Worm (Caenorhabditis elegans) whole organism, dauer: ENCODE data around the gene srv-21.

Experiments used
- unc-62 ChIP-seq: sonication (generic microtip); optimal IDR thresholded peaks from 2 replicates; lab custom pipeline; 2017; ENCODE audit warnings: missing biosample characterization, missing genetic modification reagents, missing genetic modification characterization

srv-21 gene

DNA sequence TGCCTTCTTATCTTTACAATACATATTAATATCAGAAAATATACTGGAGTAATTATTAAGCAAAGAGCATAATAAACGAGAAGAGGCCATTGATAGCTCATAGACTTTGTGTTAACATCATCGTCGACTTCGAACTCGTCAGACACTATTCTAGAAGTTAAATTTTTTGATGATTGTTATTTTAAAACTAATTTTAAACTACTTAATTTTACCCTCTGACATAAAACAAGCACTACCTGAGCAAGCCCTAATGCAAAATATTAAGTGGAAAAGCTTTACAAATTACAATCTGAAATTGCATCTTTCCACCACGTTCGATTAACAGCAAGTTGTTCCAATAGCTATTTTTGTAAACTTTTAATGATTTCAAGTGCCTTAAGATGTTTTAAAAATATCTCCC, 7.1 kb downstream of the srv-21 start, which contains the start of gene srv-17:
Gene srv-17, minus strand, starts transcription at position 101 of the 400 bp plus-strand sequence.
- TF ChIP-seq unc-62 (GFP tag; lab: Kevin White, UChicago), result no peak

- TF ChIP-seq unc-62 (GFP tag; lab: Kevin White, UChicago), result no peak
These were observed 7.8 kb downstream of the srv-21 start for ce11 chrIV:5869354-5869753.

DNA sequence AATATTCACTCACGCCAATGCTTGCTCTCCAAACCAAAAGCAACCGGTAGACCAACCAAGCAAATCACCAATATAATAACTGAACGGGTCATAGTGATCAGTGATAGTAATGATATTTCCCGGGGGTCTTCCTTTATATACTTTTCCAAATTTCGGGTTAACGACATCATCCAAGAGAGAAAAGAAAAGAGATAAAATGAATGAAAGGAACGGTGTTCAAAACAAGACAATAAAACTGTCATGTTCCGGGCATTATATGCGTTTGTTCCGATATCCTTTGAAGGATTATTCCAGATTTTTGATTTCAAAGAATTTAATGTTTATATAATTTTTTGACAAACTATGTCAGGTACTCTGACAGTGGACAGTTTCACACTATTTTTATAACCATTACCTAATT, 10.0 kb downstream of the srv-21 start, which contains the start of gene C06E7.88:
Gene C06E7.88, minus strand, starts transcription at position 101 of the 400 bp plus-strand sequence.
- no peak for TF ChIP-seq unc-62 (GFP tag; lab: Kevin White, UChicago)

DNA sequence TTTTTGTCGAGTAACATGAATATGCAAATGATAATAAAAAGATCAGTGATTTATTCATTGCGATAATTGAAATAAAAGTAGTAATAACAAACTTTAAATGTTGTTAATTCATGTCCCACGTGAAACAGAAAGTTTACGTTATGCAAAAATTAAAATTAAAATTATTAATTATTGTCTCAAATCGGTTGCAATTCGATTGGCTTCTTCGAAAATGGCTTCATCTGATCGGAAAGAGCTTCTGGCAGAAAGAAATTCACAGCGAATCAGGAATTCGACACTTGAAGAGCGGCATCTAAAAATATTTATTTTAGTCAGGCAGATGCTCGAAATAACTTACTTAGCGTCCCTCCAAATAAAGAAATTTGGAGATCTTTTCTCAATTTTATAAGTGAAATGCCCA, 11.3 kb downstream of the srv-21 start, which contains the start of gene spe-27:
Gene spe-27, minus strand, starts transcription at position 101 of the 400 bp plus-strand sequence.
- no peak for TF ChIP-seq unc-62 (GFP tag; lab: Kevin White, UChicago)

DNA sequence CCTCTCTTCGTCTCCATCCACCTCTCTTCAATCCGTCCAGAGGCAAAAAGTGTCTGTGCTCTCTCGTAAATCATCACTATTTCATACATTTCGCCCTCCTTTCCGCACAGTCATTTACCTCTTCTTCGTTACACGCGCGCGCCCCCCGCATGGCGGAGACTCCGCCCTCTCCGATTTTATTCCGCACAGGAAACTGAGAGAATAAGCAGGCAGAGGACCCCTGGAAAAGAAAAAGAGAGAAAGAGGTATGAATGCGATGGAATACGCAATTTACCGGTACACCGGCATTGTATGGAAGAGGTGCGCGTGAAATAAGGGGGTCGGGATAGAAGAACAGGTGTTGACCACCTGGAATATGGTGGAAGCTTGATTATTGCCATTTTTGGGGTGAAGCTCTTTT, 16.4 kb downstream of the srv-21 start:
- no peak for TF ChIP-seq unc-62 (GFP tag; lab: Kevin White, UChicago)

DNA sequence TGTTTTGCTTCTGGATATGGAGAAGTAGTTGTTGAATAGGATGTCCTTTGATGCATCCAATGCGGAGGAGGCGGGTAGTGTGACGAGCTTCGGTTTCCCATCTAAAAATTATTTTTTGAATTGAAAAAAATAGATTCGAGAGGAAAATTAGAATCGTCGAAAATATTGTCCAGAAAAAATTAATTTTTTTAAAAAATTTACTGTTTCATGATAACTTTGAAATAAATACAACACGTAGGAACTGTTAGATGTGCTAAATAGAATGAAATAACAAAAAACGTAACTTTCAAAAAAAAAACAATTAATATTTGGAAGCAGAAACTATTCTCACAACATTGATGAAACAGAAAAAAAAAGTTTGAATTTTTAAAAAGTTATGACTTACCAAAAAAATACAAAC, 17.3 kb downstream of the srv-21 start, which contains the start of gene C06E7.4:
Gene C06E7.4, minus strand, starts transcription at position 101 of the 400 bp plus-strand sequence.
- TF ChIP-seq unc-62 (GFP tag; lab: Kevin White, UChicago), result no peak

DNA sequence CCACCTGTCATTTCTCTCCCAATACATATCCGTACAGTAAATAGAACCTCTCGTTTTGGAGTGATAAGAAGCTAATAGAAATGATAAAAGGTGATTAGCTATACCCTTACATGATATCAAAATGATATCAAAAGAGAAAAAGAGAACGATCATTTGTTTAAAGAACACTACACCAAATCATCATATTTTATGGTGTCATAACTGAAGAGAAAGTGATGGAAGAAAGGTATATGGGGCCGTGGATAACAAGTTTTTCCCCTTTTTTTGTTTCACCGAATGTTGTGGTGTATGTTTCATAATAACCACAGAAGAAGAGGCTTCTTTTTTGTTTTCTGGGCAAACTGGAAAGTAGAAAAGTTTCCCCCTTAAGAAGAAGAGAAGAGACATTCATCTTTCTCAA, 18.9 kb downstream of the srv-21 start:
- no peak for TF ChIP-seq unc-62 (GFP tag; lab: Kevin White, UChicago)

DNA sequence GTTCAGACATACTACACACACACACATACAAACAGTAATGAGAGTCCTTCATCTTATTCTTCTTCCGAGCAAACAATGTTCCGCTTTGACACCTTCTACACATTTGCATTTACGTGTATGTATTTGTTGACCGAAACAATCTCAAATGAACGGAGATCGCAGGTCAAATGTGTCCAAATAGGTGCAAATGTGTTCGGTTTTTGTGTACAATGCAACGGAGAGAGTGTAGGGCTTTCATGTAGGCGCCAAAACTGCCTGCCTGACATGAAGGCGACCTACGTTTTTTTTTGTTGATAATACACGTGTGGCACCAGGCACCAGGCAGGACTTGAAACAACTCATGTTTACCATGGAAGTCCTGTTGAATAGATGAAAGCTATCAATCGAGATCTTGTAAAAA, 20.2 kb downstream of the srv-21 start:
- no peak for TF ChIP-seq unc-62 (GFP tag; lab: Kevin White, UChicago)

DNA sequence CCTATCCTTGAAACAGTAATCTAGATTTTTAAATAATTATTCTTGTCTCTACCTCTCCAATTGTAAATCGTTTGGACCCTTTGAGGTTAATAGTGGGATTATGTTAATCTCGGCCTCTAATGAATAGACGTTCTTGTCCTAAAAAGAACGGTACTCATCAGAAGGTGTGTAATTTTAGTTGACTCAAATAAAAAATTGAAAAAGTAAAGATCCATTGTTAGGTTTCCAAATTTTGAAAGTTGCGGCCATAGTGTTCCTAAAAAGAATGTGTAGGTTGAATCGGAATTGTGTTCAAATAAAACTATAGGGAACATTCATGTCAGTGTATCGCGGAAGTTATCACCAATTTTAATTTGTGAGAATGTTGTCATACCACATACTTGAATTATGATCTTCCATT, 21.5 kb downstream of the srv-21 start:
- no peak for TF ChIP-seq unc-62 (GFP tag; lab: Kevin White, UChicago)

- no peak for TF ChIP-seq unc-62 (GFP tag; lab: Kevin White, UChicago)
These were observed 26.3 kb downstream of the srv-21 start for ce11 chrIV:5850765-5851377.

ce11 chrIV:5847986-5848707, 29.0 kb downstream of the srv-21 start, which contains the start of gene sams-3:
Gene sams-3, plus strand, starts transcription at chrIV:5848657.
- TF ChIP-seq unc-62 (GFP tag; lab: Kevin White, UChicago), result no peak

DNA sequence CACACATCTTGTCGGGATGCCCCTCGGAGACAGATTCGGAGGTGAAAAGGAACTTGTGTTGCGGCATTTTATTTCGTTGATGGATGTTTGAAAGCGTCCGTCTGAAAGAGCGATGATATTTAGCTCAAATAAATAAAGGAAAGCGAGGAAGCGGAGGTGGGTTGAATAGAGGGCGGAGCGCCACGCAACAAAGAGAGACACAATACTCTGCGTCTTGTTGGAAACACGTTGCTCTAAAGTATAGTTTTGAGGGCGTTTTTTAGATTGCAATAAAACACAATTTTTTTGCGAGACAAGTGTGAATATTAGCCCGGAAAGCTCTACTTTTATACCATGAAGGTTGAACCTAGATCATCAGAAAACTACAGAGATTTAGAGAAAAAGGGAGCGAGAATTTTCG, 30.9 kb downstream of the srv-21 start, which contains the start of gene sams-4:
Gene sams-4, minus strand, starts transcription at position 101 of the 400 bp plus-strand sequence.
- TF ChIP-seq unc-62 (GFP tag; lab: Kevin White, UChicago), result no peak

DNA sequence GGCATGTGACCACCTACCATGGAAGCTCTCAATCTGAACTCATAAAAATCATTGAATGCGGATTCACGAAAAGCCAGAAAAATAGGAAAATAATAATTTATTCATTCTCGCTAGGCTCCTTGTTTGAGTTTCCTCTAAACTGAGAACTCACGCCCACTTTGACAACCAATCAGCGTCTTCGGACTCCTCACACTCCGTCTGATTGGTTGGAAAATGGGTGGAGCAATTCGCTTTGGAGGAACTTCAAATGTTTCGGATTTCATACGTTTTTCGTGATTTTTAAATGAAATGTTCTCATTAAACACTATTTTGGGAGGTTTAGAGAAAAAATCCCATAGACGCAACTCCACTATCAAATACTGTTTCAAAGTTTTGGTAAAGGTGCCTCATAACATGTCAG, 34.2 kb downstream of the srv-21 start:
- TF ChIP-seq unc-62 (GFP tag; lab: Kevin White, UChicago), result no peak

DNA sequence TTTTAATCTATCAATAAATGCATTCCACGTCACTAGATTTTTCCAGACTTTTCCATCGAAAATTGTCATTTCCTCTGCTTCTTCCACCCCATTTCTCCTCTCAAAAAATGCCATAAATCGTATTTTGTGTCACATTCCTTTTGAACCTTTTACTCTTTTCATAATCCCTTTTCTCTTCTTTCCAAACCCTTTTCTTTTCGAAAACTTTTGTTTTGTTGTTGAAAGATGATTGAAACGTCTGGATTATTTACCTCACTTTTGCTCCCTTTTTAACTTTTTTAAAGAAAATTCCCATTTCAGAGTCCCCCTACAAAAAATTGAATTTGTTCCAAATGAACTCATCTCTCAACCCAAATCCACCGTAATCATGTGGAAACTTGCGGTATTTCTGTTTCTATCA, 38.0 kb downstream of the srv-21 start, which contains the start of gene C06E7.2:
Gene C06E7.2, plus strand, starts transcription at position 301 of the 400 bp plus-strand sequence.
- no peak for TF ChIP-seq unc-62 (GFP tag; lab: Kevin White, UChicago)

DNA sequence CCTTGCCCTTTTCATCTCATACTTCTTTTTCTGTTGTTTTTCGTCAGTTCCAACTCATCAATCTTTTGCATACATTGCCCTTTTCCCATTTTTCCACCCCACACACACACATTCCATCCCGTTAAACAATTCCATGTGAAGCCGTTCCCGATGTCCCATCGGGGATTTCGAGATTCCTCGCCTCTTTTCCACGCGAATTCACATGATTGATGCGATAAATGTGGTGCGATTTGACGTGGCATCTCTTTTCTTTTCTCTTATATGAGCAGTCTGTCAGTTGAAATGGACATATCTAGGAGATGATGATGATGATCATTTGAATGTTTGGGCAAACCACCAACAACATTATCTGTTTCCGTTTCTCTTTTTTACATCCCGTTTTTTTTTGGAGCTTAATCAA, 43.0 kb downstream of the srv-21 start:
- no peak for TF ChIP-seq unc-62 (GFP tag; lab: Kevin White, UChicago)

DNA sequence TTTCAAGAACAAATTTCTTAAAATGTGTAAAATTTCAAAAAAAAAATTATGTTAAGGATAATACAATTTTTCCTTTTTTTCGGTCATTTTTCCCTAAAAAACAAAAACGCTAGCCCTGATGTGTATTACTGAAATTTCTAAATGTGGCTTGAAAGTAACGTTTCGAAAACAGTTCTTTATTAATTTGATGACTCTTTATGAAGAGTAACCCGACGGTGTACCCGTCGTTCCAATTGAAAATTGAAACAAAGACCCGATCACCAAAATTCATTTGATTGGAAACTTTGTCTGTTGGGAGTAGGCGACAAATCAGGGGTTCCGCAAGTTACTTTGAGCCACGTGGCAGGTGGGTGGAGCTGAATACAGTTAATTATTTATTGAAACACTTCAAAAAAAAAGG, 44.3 kb downstream of the srv-21 start:
- TF ChIP-seq unc-62 (GFP tag; lab: Kevin White, UChicago), result no peak
